Worm (Caenorhabditis elegans) whole organism, L3 larva: ENCODE measurements around the gene srw-63.

Experiments used
- R02D3.7 ChIP-seq: fragments of 150-350 bp; optimal IDR thresholded peaks from 2 replicates; lab custom pipeline; 2014; ENCODE audit warnings: missing biosample characterization, missing genetic modification characterization
- ZK546.5 ChIP-seq: sonication (generic microtip); optimal IDR thresholded peaks from 2 replicates; lab custom pipeline; 2017; ENCODE audit warnings: missing biosample characterization, missing genetic modification characterization
- aly-2 ChIP-seq: fragments of 150-350 bp; optimal IDR thresholded peaks from 2 replicates; lab custom pipeline; 2014; ENCODE audit warnings: missing biosample characterization, missing genetic modification characterization
- ama-1 ChIP-seq: fragments of 150-350 bp; optimal IDR thresholded peaks from 2 replicates; lab custom pipeline; 2018
- ceh-16 ChIP-seq: sonication (generic microtip); optimal IDR thresholded peaks from 2 replicates; lab custom pipeline; 2017; ENCODE audit warnings: missing biosample characterization, missing genetic modification characterization
- ceh-82 ChIP-seq: fragments of 150-350 bp; optimal IDR thresholded peaks from 2 replicates; lab custom pipeline; 2014; ENCODE audit warnings: missing biosample characterization, missing genetic modification characterization
- daf-12 ChIP-seq: fragments of 150-350 bp; optimal IDR thresholded peaks from 2 replicates; lab custom pipeline; 2014; ENCODE audit warnings: missing biosample characterization, missing genetic modification reagents, missing genetic modification characterization
- egl-27 ChIP-seq: sonication (generic microtip); optimal IDR thresholded peaks from 4 replicates; lab custom pipeline; 2017; ENCODE audit warnings: missing biosample characterization, missing genetic modification reagents, missing genetic modification characterization
- egl-5 ChIP-seq: fragments of 150-350 bp; optimal IDR thresholded peaks from 2 replicates; lab custom pipeline; 2017; ENCODE audit warnings: missing biosample characterization, missing genetic modification reagents, missing genetic modification characterization, inconsistent platforms
- elt-2 ChIP-seq: sonication (generic microtip); optimal IDR thresholded peaks from 2 replicates; lab custom pipeline; 2016; ENCODE audit warnings: missing genetic modification reagents, mild to moderate bottlenecking, missing genetic modification characterization, missing compliant biosample characterization
- elt-3 ChIP-seq, 3 experiments: fragments of 150-350 bp in 1 of 3; sonication (generic microtip) in 2 of 3; optimal IDR thresholded peaks; 2 replicates in 2 of 3; 4 replicates in 1 of 3; lab custom pipeline; 2014 to 2017; ENCODE audit warnings: missing biosample characterization in 3 of 3, missing genetic modification characterization in 3 of 3
- eor-1 ChIP-seq, 2 experiments: fragments of 150-350 bp; optimal IDR thresholded peaks; 2 replicates each; lab custom pipeline; 2014 to 2018; ENCODE audit warnings: missing biosample characterization in 2 of 2, missing genetic modification characterization in 2 of 2
- fkh-10 ChIP-seq: sonication (generic microtip); optimal IDR thresholded peaks from 2 replicates; lab custom pipeline; 2017; ENCODE audit warnings: missing biosample characterization, missing genetic modification reagents, missing genetic modification characterization
- fkh-2 ChIP-seq: fragments of 150-350 bp; optimal IDR thresholded peaks from 2 replicates; lab custom pipeline; 2014; ENCODE audit warnings: missing biosample characterization, missing genetic modification reagents, missing genetic modification characterization
- hmg-11 ChIP-seq: sonication (generic microtip); optimal IDR thresholded peaks from 2 replicates; lab custom pipeline; 2016; ENCODE audit warnings: missing genetic modification characterization, missing compliant biosample characterization
- lin-15B ChIP-seq: fragments of 150-350 bp; optimal IDR thresholded peaks from 2 replicates; lab custom pipeline; 2014; ENCODE audit warnings: missing biosample characterization, missing genetic modification characterization
- lin-39 ChIP-seq: fragments of 150-350 bp; optimal IDR thresholded peaks from 2 replicates; lab custom pipeline; 2018; ENCODE audit warnings: missing biosample characterization, missing genetic modification reagents, missing genetic modification characterization
- lsy-12 ChIP-seq: sonication (generic microtip); optimal IDR thresholded peaks from 2 replicates; lab custom pipeline; 2016; ENCODE audit warnings: mild to moderate bottlenecking, missing genetic modification characterization, missing compliant biosample characterization
- mml-1 ChIP-seq: fragments of 150-350 bp; sonication (generic microtip); optimal IDR thresholded peaks from 3 replicates; lab custom pipeline; 2014; ENCODE audit warnings: missing biosample characterization, missing genetic modification characterization
- nfya-1 ChIP-seq: sonication (generic microtip); optimal IDR thresholded peaks from 2 replicates; lab custom pipeline; 2017; ENCODE audit warnings: missing genetic modification characterization, mild to moderate bottlenecking, missing compliant biosample characterization, antibody characterized with exemption, moderate library complexity; ENCODE audit not compliant: insufficient read depth
- nhr-11 ChIP-seq: fragments of 150-350 bp; optimal IDR thresholded peaks from 2 replicates; lab custom pipeline; 2014; ENCODE audit warnings: missing biosample characterization, missing genetic modification characterization
- nhr-23 ChIP-seq: fragments of 150-350 bp; optimal IDR thresholded peaks from 2 replicates; lab custom pipeline; 2014; ENCODE audit warnings: missing biosample characterization, missing genetic modification reagents, missing genetic modification characterization
- nhr-237 ChIP-seq: fragments of 150-350 bp; optimal IDR thresholded peaks from 2 replicates; lab custom pipeline; 2014; ENCODE audit warnings: missing biosample characterization, missing genetic modification characterization
- nhr-25 ChIP-seq: sonication (generic microtip); optimal IDR thresholded peaks from 2 replicates; lab custom pipeline; 2017; ENCODE audit warnings: missing biosample characterization, missing genetic modification characterization
- nhr-28 ChIP-seq: fragments of 150-350 bp; optimal IDR thresholded peaks from 2 replicates; lab custom pipeline; 2014; ENCODE audit warnings: missing biosample characterization, missing genetic modification characterization
- nhr-43 ChIP-seq: sonication (generic microtip); optimal IDR thresholded peaks from 2 replicates; lab custom pipeline; 2016; ENCODE audit warnings: mild to moderate bottlenecking, missing genetic modification characterization, missing compliant biosample characterization; ENCODE audit not compliant: poor library complexity, severe bottlenecking
- nhr-76 ChIP-seq: fragments of 150-350 bp; sonication (generic microtip); optimal IDR thresholded peaks from 5 replicates; lab custom pipeline; 2014; ENCODE audit warnings: missing biosample characterization, missing genetic modification characterization
- nhr-77 ChIP-seq: fragments of 150-350 bp; optimal IDR thresholded peaks from 2 replicates; lab custom pipeline; 2014; ENCODE audit warnings: missing biosample characterization, missing genetic modification characterization
- pha-4 ChIP-seq: fragments of 150-350 bp; optimal IDR thresholded peaks from 2 replicates; lab custom pipeline; 2014; ENCODE audit warnings: missing biosample characterization, missing genetic modification reagents, missing genetic modification characterization
- pqm-1 ChIP-seq: fragments of 150-350 bp; optimal IDR thresholded peaks from 2 replicates; lab custom pipeline; 2017; ENCODE audit warnings: missing biosample characterization, missing genetic modification characterization, inconsistent platforms
- skn-1 ChIP-seq: fragments of 150-350 bp; optimal IDR thresholded peaks from 2 replicates; lab custom pipeline; 2014; ENCODE audit warnings: missing biosample characterization, missing genetic modification characterization
- snpc-4 ChIP-seq: fragments of 150-350 bp; optimal IDR thresholded peaks from 2 replicates; lab custom pipeline; 2014; ENCODE audit warnings: missing biosample characterization, missing genetic modification characterization
- tbx-2 ChIP-seq: sonication (generic microtip); optimal IDR thresholded peaks from 2 replicates; lab custom pipeline; 2016; ENCODE audit warnings: mild to moderate bottlenecking, missing genetic modification characterization, missing compliant biosample characterization
- unc-62 ChIP-seq: fragments of 150-350 bp; sonication (generic microtip); optimal IDR thresholded peaks from 4 replicates; lab custom pipeline; 2014; ENCODE audit warnings: missing biosample characterization, missing genetic modification reagents, missing genetic modification characterization
- ztf-11 ChIP-seq: fragments of 150-350 bp; optimal IDR thresholded peaks from 2 replicates; lab custom pipeline; 2014; ENCODE audit warnings: missing biosample characterization, missing genetic modification characterization
- ztf-4 ChIP-seq: fragments of 150-350 bp; optimal IDR thresholded peaks from 2 replicates; lab custom pipeline; 2014; ENCODE audit warnings: missing biosample characterization, missing genetic modification characterization

The srw-63 gene

DNA sequence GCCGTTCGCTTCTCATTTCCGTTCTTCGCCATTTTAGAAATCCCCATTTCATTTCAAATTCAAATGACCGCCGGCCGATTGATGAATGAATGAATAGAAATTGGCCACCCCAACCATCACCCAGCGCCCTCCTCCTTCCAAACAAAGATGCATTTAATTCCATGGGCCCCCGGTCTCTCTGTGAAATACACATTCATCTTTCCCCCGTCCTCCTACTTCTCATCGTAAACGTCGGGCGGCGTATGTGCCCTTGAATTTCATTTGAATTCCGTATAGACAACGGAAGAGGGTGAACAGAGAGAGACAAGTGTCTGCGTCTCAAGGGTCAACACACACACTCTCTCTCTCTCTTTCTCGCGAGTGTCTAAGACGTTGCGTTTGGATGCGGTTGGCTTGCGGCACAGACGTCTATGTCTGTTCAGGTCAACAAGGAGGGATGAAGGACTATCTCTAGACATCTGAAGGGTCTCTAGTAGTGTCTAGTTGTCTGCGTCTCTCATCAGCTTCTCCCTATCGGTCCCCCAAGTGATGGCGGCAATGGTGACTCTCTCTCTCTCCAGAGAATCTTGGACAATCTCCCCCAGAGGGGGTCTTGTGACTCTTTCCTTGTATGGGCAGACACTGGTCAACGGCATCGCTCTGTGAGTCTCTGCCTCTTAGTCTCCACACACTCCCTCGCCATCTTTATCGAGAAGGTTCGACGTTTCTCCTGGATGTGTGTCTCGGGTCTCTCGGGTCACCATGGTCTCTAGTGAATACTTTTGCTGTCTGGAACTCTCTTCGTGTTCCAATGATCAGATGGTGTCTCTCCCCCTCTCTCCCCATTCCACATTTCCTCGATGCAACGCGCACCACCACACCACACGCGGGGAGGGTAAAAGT lies 17.1 kb upstream of the srw-63 start (continued):
- TF ChIP-seq nhr-28 (peak; percentile 64), pha-4 (tag; lab: Kevin White, UChicago) (no peak)

DNA sequence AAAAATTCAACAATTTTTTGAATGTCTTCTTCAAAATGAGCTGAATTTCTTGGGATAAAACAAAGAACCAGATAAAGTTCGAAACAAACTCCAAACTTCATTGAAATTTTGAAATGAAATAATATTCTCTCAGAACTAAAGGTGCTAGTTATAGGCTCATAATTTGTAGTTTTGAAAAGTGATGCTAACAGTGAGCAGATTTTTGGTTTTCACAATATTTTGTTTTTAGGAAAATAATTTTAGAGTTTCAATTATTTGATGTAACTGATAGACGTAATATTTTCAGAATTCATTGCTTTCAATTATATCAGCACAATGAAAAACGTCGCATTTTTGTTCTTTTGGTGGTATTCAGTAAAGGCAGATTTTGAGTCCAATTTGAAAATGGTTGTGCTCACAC lies 4.1 kb upstream of the srw-63 start, which contains the start of the genes irld-56 and irld-55:
Gene irld-56 (minus strand): TSS at position 101 of the 400 bp plus-strand sequence.
Gene irld-55 (plus strand): TSS at position 316 of the 400 bp plus-strand sequence.
- TF ChIP-seq nhr-76 (tag; lab: Kevin White, UChicago) (no peak), ceh-16 (tag; lab: Kevin White, UChicago) (no peak), ZK546.5 (tag; lab: Kevin White, UChicago) (no peak), tbx-2 (tag; lab: Kevin White, UChicago) (no peak), skn-1 (tag; lab: Kevin White, UChicago) (no peak), egl-27 (tag; lab: Kevin White, UChicago) (no peak), R02D3.7 (no peak), fkh-2 (tag; lab: Kevin White, UChicago) (no peak), egl-5 (no peak), elt-3 (tag; optimal IDR thresholded peaks at IDR 0.05; lab: Kevin White, UChicago) (no peak)
- TF ChIP-seq, all 47 proteins: peak for 0

DNA sequence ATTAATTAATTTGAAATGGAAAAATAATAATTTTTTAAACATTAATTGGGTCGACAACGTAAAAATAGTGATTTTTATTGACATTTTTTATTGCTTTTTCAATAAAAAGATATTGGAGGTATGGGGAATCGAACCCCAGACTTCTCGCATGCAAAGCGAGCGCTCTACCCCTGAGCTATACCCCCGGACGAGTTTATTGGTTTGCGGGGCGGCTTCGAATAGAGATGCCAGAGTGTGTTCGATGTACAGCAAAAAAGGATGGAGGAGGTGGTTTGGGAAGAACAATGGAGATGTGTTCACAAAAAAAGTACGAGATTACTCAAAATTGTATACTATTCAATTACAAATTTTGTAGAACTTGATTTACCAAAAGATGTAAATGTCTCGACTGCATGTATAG lies 2.1 kb downstream of the srw-63 start:
- TF ChIP-seq nfya-1 (tag; lab: Kevin White, UChicago) (peak; percentile 63), lin-39 (tag; lab: Kevin White, UChicago) (peak; percentile 48), snpc-4 (tag; lab: Kevin White, UChicago) (peak; percentile 98), tbx-2 (tag; lab: Kevin White, UChicago) (peak; percentile 24), egl-5 (no peak), hmg-11 (tag; lab: Kevin White, UChicago) (peak; percentile 74), ztf-4 (tag; lab: Kevin White, UChicago) (no peak), nhr-43 (tag; lab: Kevin White, UChicago) (peak; percentile 53), pqm-1 (tag; lab: Kevin White, UChicago) (peak; percentile 16), unc-62 (GFP tag; lab: Kevin White, UChicago) (no peak)

DNA sequence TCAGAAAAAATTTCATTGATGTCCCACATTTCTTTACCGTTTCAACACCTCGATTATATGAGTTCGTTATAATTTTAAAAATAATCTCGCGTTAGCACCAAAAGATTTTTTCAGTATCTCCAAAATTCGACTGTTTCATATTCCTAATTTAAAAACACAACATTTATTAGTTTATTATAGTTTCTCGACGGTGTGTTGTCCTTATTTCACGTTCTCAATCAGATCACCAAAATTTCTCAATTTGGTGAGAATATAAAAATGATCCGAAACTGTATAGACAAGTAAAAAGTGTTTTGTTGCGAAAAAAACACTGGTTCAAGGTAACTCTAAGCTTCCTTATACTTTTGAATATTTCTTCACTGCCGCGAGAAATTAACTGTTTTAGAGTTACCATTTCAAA lies 7.0 kb downstream of the srw-63 start:
- TF ChIP-seq R02D3.7 (no peak), ama-1 (lab: Kevin White, UChicago) (no peak), eor-1 (tag; optimal IDR thresholded peaks at IDR 0.05; lab: Kevin White, UChicago) (no peak), elt-3 (tag; optimal IDR thresholded peaks at IDR 0.05; lab: Kevin White, UChicago) (no peak)

DNA sequence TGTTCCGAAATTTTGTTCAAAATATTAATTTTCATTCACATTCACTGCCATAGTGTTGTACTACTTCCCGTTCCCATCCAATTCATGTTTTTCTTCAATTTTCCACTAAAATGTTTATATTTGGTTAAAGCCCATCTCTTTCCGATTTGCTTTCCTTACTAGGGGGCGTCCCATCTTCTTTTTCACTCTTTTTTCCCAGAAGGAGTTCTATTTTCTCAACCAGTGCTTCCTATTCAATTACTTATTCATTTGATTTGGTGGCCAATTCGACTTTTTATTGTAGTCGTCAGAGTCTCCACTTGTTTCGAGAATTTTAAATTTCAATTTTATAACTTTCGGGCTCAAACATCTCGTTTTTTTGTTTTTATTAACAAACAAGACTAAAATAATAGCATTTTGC lies 14.0 kb downstream of the srw-63 start:
- TF ChIP-seq ceh-82 (no peak), fkh-10 (GFP tag; lab: Kevin White, UChicago) (peak; percentile 55)
- TF ChIP-seq, all 47 proteins: peak for 1

DNA sequence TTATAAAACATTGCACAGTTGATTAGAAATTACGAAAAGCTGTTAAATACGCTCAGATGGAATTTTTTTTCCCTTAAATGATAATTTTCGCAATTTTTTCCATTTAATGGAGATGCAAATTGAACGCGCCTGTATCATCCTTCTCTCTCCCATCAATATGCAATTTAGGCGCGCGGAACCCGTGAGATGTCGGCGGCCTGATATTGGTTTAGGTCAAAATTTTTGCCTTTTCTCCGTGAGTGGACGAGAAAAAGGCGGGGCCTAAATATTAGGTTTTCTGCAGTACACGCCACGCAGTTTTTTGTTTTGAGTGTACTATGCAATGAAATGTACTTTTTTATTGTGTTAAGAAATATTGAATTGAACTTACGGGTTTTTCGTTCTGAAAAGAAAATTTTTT lies 25.9 kb downstream of the srw-63 start:
- no peak for TF ChIP-seq nhr-77 (tag; lab: Kevin White, UChicago)
- no peak for TF ChIP-seq aly-2 (tag; lab: Kevin White, UChicago)
- no peak for TF ChIP-seq nhr-25
- TF ChIP-seq nhr-23 (tag; lab: Kevin White, UChicago), result no peak
- no peak for TF ChIP-seq daf-12 (tag; lab: Kevin White, UChicago)
- no peak for TF ChIP-seq mml-1 (tag; lab: Kevin White, UChicago)
- no peak for TF ChIP-seq ztf-11 (tag; lab: Kevin White, UChicago)
- no peak for TF ChIP-seq lin-15B
- TF ChIP-seq elt-2 (tag; lab: Kevin White, UChicago), result no peak
- TF ChIP-seq lin-39 (tag; lab: Kevin White, UChicago), result no peak
- TF ChIP-seq nhr-11 (tag; lab: Kevin White, UChicago), result no peak
- no peak for TF ChIP-seq unc-62 (GFP tag; lab: Kevin White, UChicago)
- no peak for TF ChIP-seq nhr-237 (tag; lab: Kevin White, UChicago)
- no peak for TF ChIP-seq skn-1 (tag; lab: Kevin White, UChicago)
- TF ChIP-seq lsy-12 (tag; lab: Kevin White, UChicago), result no peak
- TF ChIP-seq eor-1 (tag; optimal IDR thresholded peaks at IDR 0.05; lab: Kevin White, UChicago), result no peak
- no peak for TF ChIP-seq pha-4 (tag; lab: Kevin White, UChicago)
- no peak for TF ChIP-seq nhr-76 (tag; lab: Kevin White, UChicago)
- TF ChIP-seq ama-1 (lab: Kevin White, UChicago), result no peak
- TF ChIP-seq fkh-10 (GFP tag; lab: Kevin White, UChicago), result no peak
